Worm (Caenorhabditis elegans) whole organism, early embryonic: ENCODE results near the gene nhr-45.

ENCODE experiments used
- B0310.2 ChIP-seq: sonication (generic microtip); optimal IDR thresholded peaks from 2 replicates; lab custom pipeline; 2016; ENCODE audit warnings: mild to moderate bottlenecking, missing genetic modification characterization, missing compliant biosample characterization
- F13C5.2 ChIP-seq: sonication (generic microtip); optimal IDR thresholded peaks from 2 replicates; lab custom pipeline; 2017; ENCODE audit warnings: mild to moderate bottlenecking, missing genetic modification characterization, inconsistent platforms, missing compliant biosample characterization
- aly-1 ChIP-seq: sonication (generic microtip); optimal IDR thresholded peaks from 2 replicates; lab custom pipeline; 2016; ENCODE audit warnings: missing genetic modification characterization, missing compliant biosample characterization
- ama-1 ChIP-seq: fragments of 150-350 bp; optimal IDR thresholded peaks from 2 replicates; lab custom pipeline; 2014
- ceh-13 ChIP-seq: fragments of 200-800 bp; sonication (Bioruptor generic); optimal IDR thresholded peaks from 2 replicates; lab custom pipeline; 2018; ENCODE audit warnings: mild to moderate bottlenecking, missing genetic modification characterization, missing compliant biosample characterization
- ceh-36 ChIP-seq: sonication (generic microtip); optimal IDR thresholded peaks from 2 replicates; lab custom pipeline; 2016; ENCODE audit warnings: missing genetic modification characterization, inconsistent platforms, missing compliant biosample characterization
- ets-7 ChIP-seq: sonication (generic microtip); optimal IDR thresholded peaks from 2 replicates; lab custom pipeline; 2016; ENCODE audit warnings: missing genotype, missing genetic modification characterization, missing compliant biosample characterization
- flt-1 ChIP-seq: fragments of 200-800 bp; sonication (Bioruptor generic); IDR thresholded peaks from 2 replicates; pipeline ENCODE4 v1.3.6; 2022; ENCODE audit warnings: missing genetic modification characterization, missing compliant biosample characterization
- hmbx-1 ChIP-seq: sonication (generic microtip); optimal IDR thresholded peaks from 2 replicates; lab custom pipeline; 2016; ENCODE audit warnings: mild to moderate bottlenecking, missing genetic modification characterization, missing compliant biosample characterization
- hmg-4 ChIP-seq: fragments of 200-800 bp; sonication (Bioruptor generic); optimal IDR thresholded peaks from 2 replicates; lab custom pipeline; 2018; ENCODE audit warnings: mild to moderate bottlenecking, missing genetic modification characterization, missing compliant biosample characterization
- hnd-1 ChIP-seq: sonication (generic microtip); optimal IDR thresholded peaks from 2 replicates; lab custom pipeline; 2016; ENCODE audit warnings: missing genetic modification characterization, missing compliant biosample characterization
- pes-1 ChIP-seq: fragments of 200-800 bp; sonication (Bioruptor generic); IDR thresholded peaks from 2 replicates; pipeline ENCODE4 v1.3.6; 2022; ENCODE audit warnings: missing genetic modification reagents, missing genetic modification characterization, missing compliant biosample characterization
- scrt-1 ChIP-seq: fragments of 200-800 bp; sonication (Bioruptor generic); IDR thresholded peaks from 2 replicates; pipeline ENCODE4 v1.3.6; 2022; ENCODE audit warnings: missing genetic modification characterization, missing compliant biosample characterization
- tbx-11 ChIP-seq: fragments of 200-800 bp; sonication (Bioruptor generic); IDR thresholded peaks from 2 replicates; pipeline ENCODE4 v1.3.6; 2022; ENCODE audit warnings: missing genetic modification characterization, missing compliant biosample characterization

DNA sequence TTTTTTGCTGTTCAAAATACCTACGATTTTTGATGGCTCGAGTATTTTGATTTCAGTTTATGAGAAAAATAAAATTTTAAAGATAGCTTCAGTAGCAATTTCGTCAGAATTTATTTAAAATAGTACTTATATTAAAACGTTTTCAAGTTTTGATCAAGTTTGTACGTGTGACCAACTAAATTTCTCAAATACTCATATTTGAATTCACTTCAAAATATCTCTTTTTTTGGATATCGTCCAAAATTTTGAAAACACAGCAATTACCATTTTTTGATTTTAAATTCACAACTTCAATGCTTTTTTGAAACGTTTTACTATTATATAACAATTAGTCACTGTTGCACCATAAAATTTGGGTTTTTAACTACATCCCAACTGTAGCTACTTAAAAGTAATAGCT lies 33.2 kb downstream of the nhr-45 start:
- TF ChIP-seq ama-1 (lab: Kevin White, UChicago) (no peak), hmg-4 (GFP tag; lab: Kevin White, UChicago) (no peak), hnd-1 (tag; lab: Kevin White, UChicago) (no peak), tbx-11 (GFP tag; lab: Robert Waterston, UW) (no peak), pes-1 (GFP tag; lab: Robert Waterston, UW) (no peak), B0310.2 (no peak), flt-1 (no peak), ets-7 (tag; lab: Kevin White, UChicago) (no peak), ceh-13 (GFP tag; lab: Kevin White, UChicago) (no peak), F13C5.2 (no peak), hmbx-1 (no peak), ceh-36 (no peak), scrt-1 (no peak), aly-1 (tag; lab: Kevin White, UChicago) (no peak)
